Fruit fly (Drosophila melanogaster) S2 (cell line): ENCODE data around the gene Ir8a.

Experiments used
- CG8478 ChIP-seq: fragments of >200 bp; optimal IDR thresholded peaks from 2 replicates; lab custom pipeline; 2018
- CTCF ChIP-seq, 2 experiments: fragments of >200 bp; optimal IDR thresholded peaks; 2 replicates each; lab custom pipeline; 2018

dm6 chrX:9220434-9220833 is 16.0 kb downstream of the Ir8a start:
- no peak for TF ChIP-seq CTCF (optimal IDR thresholded peaks at IDR 0.05; lab: Kevin White, UChicago)
- TF ChIP-seq CG8478 (lab: Kevin White, UChicago) = no peak
